Worm (Caenorhabditis elegans) whole organism, midembryonic: ENCODE results near the gene Y6D1A.1.

Experiments used
- klf-2 ChIP-seq: fragments of 200-800 bp; sonication (Bioruptor generic); conservative IDR thresholded peaks from 2 replicates; pipeline ENCODE4 v1.3.6; 2022; ENCODE audit warnings: missing genetic modification reagents, missing genetic modification characterization, missing compliant biosample characterization
- med-1 ChIP-seq: sonication (generic microtip); optimal IDR thresholded peaks from 2 replicates; lab custom pipeline; 2017; ENCODE audit warnings: missing genetic modification characterization, mild to moderate bottlenecking, missing compliant biosample characterization, antibody characterized with exemption, missing genetic modification reagents; ENCODE audit not compliant: insufficient read depth
- ref-1 ChIP-seq: fragments of 200-800 bp; sonication (Bioruptor generic); conservative IDR thresholded peaks from 2 replicates; pipeline ENCODE4 v1.3.6; 2022; ENCODE audit warnings: missing genetic modification reagents, missing genetic modification characterization, missing compliant biosample characterization
- tab-1 ChIP-seq: fragments of 200-800 bp; sonication (Bioruptor generic); IDR thresholded peaks from 2 replicates; pipeline ENCODE4 v1.3.6; 2022; ENCODE audit warnings: missing genetic modification characterization, missing compliant biosample characterization
- ztf-23 ChIP-seq: fragments of 200-800 bp; sonication (Bioruptor generic); IDR thresholded peaks from 2 replicates; pipeline ENCODE4 v1.3.6; 2022; ENCODE audit warnings: missing genetic modification reagents, missing genetic modification characterization, missing compliant biosample characterization
- ztf-29 ChIP-seq: fragments of 200-800 bp; sonication (Bioruptor generic); IDR thresholded peaks from 2 replicates; pipeline ENCODE4 v1.3.6; 2022; ENCODE audit warnings: missing genetic modification reagents, missing genetic modification characterization, missing compliant biosample characterization

DNA sequence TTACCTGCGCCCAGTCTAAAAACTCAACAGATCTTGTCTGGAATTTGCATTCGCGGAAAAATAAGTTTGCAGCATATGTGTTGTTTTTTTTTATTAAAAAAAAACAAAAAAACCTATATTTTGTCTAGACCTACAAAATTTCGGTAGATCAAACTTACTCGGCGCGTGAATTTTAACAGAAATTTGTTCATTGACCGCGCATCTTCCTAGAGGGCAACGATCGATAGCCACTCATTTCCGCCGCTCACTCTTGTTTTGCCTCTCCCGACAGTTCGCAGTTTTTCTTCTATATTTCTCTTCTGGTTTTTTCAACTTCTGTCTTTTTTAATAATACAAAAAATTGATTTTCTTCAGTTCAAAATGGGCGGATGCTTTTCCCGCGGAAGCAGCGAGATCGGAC, 13.0 kb downstream of the Y6D1A.1 start, which contains the start of gene F43G6.7:
- TF ChIP-seq ztf-29 (GFP tag; lab: Robert Waterston, UW) (no peak), ztf-23 (GFP tag; lab: Robert Waterston, UW) (no peak), med-1 (GFP tag; lab: Kevin White, UChicago) (no peak), klf-2 (GFP tag; lab: Robert Waterston, UW) (no peak), tab-1 (GFP tag; lab: Robert Waterston, UW) (no peak), ref-1 (GFP tag; lab: Robert Waterston, UW) (no peak)
